Fruit fly (Drosophila melanogaster) whole organism, embryonic: ENCODE measurements around the gene Uba5.
A peak's percentile ranks its signal among the peaks of the same experiment; 100 is the strongest.

Experiments used
- ATbp ChIP-seq: fragments of 200-800 bp; sonication (Bioruptor generic); optimal IDR thresholded peaks from 2 replicates; lab custom pipeline; 2017; ENCODE audit warnings: missing biosample characterization, mild to moderate bottlenecking, missing genetic modification characterization, missing genetic modification reagents
- Adf1 ChIP-seq: fragments of 200-800 bp; sonication (Bioruptor generic); IDR thresholded peaks from 2 replicates; pipeline ENCODE4 v1.3.6; 2022; ENCODE audit warnings: missing biosample characterization, missing genetic modification characterization
- Awh ChIP-seq: fragments of 200-800 bp; sonication (Bioruptor generic); IDR thresholded peaks from 2 replicates; pipeline ENCODE4, ENCODE4 v1.3.6; 2022; ENCODE audit warnings: missing biosample characterization, missing genetic modification characterization
- Blimp-1 ChIP-seq: fragments of 200-800 bp; sonication (Bioruptor generic); optimal IDR thresholded peaks from 3 replicates; lab custom pipeline; 2018; ENCODE audit warnings: missing biosample characterization, missing genetic modification characterization, mild to moderate bottlenecking, moderate library complexity, missing genetic modification reagents
- CG11695 ChIP-seq: fragments of 200-800 bp; sonication (Bioruptor generic); IDR thresholded peaks from 3 replicates; pipeline ENCODE4 v1.3.6; 2022; ENCODE audit warnings: missing biosample characterization, missing genetic modification characterization
- CG1603 ChIP-seq: fragments of 200-800 bp; sonication (Bioruptor generic); optimal IDR thresholded peaks from 2 replicates; lab custom pipeline; 2019; ENCODE audit warnings: missing biosample characterization, mild to moderate bottlenecking, missing genetic modification characterization, moderate library complexity
- CG1647 ChIP-seq: fragments of 200-800 bp; sonication (Bioruptor generic); optimal IDR thresholded peaks from 3 replicates; lab custom pipeline; 2016; ENCODE audit warnings: missing biosample characterization, missing genetic modification characterization
- CG16815 ChIP-seq: fragments of 200-800 bp; sonication (Bioruptor generic); optimal IDR thresholded peaks from 3 replicates; lab custom pipeline; 2017; ENCODE audit warnings: missing biosample characterization, mild to moderate bottlenecking, missing genetic modification characterization
- CG17385 ChIP-seq: fragments of 200-800 bp; sonication (Bioruptor generic); optimal IDR thresholded peaks from 3 replicates; lab custom pipeline; 2018; ENCODE audit warnings: missing biosample characterization, mild to moderate bottlenecking, missing genetic modification characterization
- CG1792 ChIP-seq: fragments of 200-800 bp; sonication (Bioruptor generic); optimal IDR thresholded peaks from 2 replicates; lab custom pipeline; 2016; ENCODE audit warnings: missing biosample characterization, missing genetic modification characterization
- CG2129 ChIP-seq: fragments of 200-800 bp; sonication (Bioruptor generic); IDR thresholded peaks from 2 replicates; pipeline ENCODE4 v1.3.6; 2022; ENCODE audit warnings: missing biosample characterization, missing genetic modification characterization; ENCODE audit not compliant: partially characterized antibody
- CG2875 ChIP-seq: fragments of 200-800 bp; sonication (Bioruptor generic); optimal IDR thresholded peaks from 2 replicates; lab custom pipeline; 2017; ENCODE audit warnings: missing biosample characterization, mild to moderate bottlenecking, missing genetic modification characterization, missing genetic modification reagents
- CG42726 ChIP-seq: fragments of 200-800 bp; sonication (Bioruptor generic); IDR thresholded peaks from 2 replicates; pipeline ENCODE4 v1.3.6; 2022; ENCODE audit warnings: missing biosample characterization, missing genetic modification characterization; ENCODE audit not compliant: partially characterized antibody
- CG4360 ChIP-seq: fragments of 200-800 bp; sonication (Bioruptor generic); IDR thresholded peaks from 2 replicates; pipeline ENCODE4 v1.3.6; 2022; ENCODE audit warnings: missing biosample characterization, missing genetic modification characterization
- CG6272 ChIP-seq: fragments of 200-800 bp; sonication (Bioruptor generic); IDR thresholded peaks from 2 replicates; pipeline ENCODE4 v1.3.6; 2022; ENCODE audit warnings: missing biosample characterization, missing genetic modification characterization
- CG6654 ChIP-seq: fragments of 200-800 bp; sonication (Bioruptor generic); optimal IDR thresholded peaks from 2 replicates; lab custom pipeline; 2017; ENCODE audit warnings: missing biosample characterization, mild to moderate bottlenecking, missing genetic modification characterization
- CG6854 ChIP-seq: fragments of 200-800 bp; sonication (Bioruptor generic); optimal IDR thresholded peaks from 3 replicates; lab custom pipeline; 2017; ENCODE audit warnings: missing biosample characterization, mild to moderate bottlenecking, missing genetic modification characterization
- CG7987 ChIP-seq: fragments of 200-800 bp; sonication (Bioruptor generic); optimal IDR thresholded peaks from 2 replicates; lab custom pipeline; 2018; ENCODE audit warnings: missing biosample characterization, mild to moderate bottlenecking, missing genetic modification characterization, moderate library complexity
- CG8290 ChIP-seq, 3 experiments: fragments of 200-800 bp; sonication (Bioruptor generic); optimal IDR thresholded peaks; 2 replicates each; lab custom pipeline; 2016 to 2019; ENCODE audit warnings: missing biosample characterization in 3 of 3, missing genetic modification characterization in 3 of 3, mild to moderate bottlenecking in 2 of 3, moderate library complexity in 1 of 3
- Camta ChIP-seq: fragments of 200-800 bp; sonication (Bioruptor generic); optimal IDR thresholded peaks from 2 replicates; lab custom pipeline; 2016; ENCODE audit warnings: missing biosample characterization, missing genetic modification characterization
- Deaf1 ChIP-seq: fragments of 200-800 bp; optimal IDR thresholded peaks from 3 replicates; lab custom pipeline; 2019; ENCODE audit warnings: missing biosample characterization, mild to moderate bottlenecking, missing genetic modification characterization, moderate library complexity
- Gsc ChIP-seq: fragments of 200-800 bp; sonication (Bioruptor generic); IDR thresholded peaks from 2 replicates; pipeline ENCODE4 v1.3.6; 2022; ENCODE audit warnings: missing biosample characterization, missing genetic modification characterization
- NC2α ChIP-seq: fragments of 200-800 bp; sonication (Bioruptor generic); optimal IDR thresholded peaks from 2 replicates; lab custom pipeline; 2016; ENCODE audit warnings: missing biosample characterization, missing genetic modification characterization
- Rfx ChIP-seq: fragments of 200-800 bp; sonication (Bioruptor generic); IDR thresholded peaks from 2 replicates; pipeline ENCODE4 v1.3.6; 2022; ENCODE audit warnings: missing biosample characterization, missing genetic modification characterization
- Scr ChIP-seq: fragments of 200-800 bp; sonication (Bioruptor generic); IDR thresholded peaks from 2 replicates; pipeline ENCODE4 v1.3.6; 2022; ENCODE audit warnings: missing biosample characterization, missing genetic modification characterization; ENCODE audit not compliant: partially characterized antibody
- Xrp1 ChIP-seq: fragments of 200-800 bp; sonication (Bioruptor generic); IDR thresholded peaks from 2 replicates; pipeline ENCODE4 v1.3.6; 2022; ENCODE audit warnings: missing biosample characterization, missing genetic modification characterization
- bigmax ChIP-seq: fragments of 200-800 bp; sonication (Bioruptor generic); optimal IDR thresholded peaks from 2 replicates; lab custom pipeline; 2018; ENCODE audit warnings: missing biosample characterization, mild to moderate bottlenecking, missing genetic modification characterization
- chif ChIP-seq, 2 experiments: fragments of 200-800 bp; sonication (Bioruptor generic); optimal IDR thresholded peaks; 3 replicates each; lab custom pipeline; 2016; ENCODE audit warnings: missing biosample characterization in 2 of 2, missing genetic modification characterization in 2 of 2
- dpn ChIP-seq, 2 experiments: fragments of 200-800 bp; sonication (Bioruptor generic); optimal IDR thresholded peaks; 3 replicates each; lab custom pipeline; 2016; ENCODE audit warnings: missing biosample characterization in 2 of 2, missing genetic modification characterization in 2 of 2
- fd3F ChIP-seq: fragments of 200-800 bp; sonication (Bioruptor generic); optimal IDR thresholded peaks from 2 replicates; lab custom pipeline; 2018; ENCODE audit warnings: missing biosample characterization, mild to moderate bottlenecking, missing genetic modification characterization, moderate library complexity
- ftz-f1 ChIP-seq: fragments of 200-800 bp; sonication (Bioruptor generic); optimal IDR thresholded peaks from 2 replicates; lab custom pipeline; 2016; ENCODE audit warnings: missing biosample characterization, missing genetic modification characterization
- gce ChIP-seq: fragments of 200-800 bp; sonication (Bioruptor generic); IDR thresholded peaks from 3 replicates; pipeline ENCODE4 v1.3.6; 2022; ENCODE audit warnings: missing biosample characterization, missing genetic modification characterization
- gcm2 ChIP-seq: fragments of 200-800 bp; sonication (Bioruptor generic); optimal IDR thresholded peaks from 2 replicates; lab custom pipeline; 2016; ENCODE audit warnings: missing biosample characterization, missing genetic modification characterization
- hb ChIP-seq: fragments of 200-800 bp; sonication (Bioruptor generic); IDR thresholded peaks from 3 replicates; pipeline ENCODE4 v1.3.6; 2022; ENCODE audit warnings: missing biosample characterization, missing genetic modification characterization; ENCODE audit not compliant: partially characterized antibody
- jigr1 ChIP-seq: fragments of 200-800 bp; sonication (Bioruptor generic); IDR thresholded peaks from 3 replicates; pipeline ENCODE4 v1.3.6; 2022; ENCODE audit warnings: missing biosample characterization, missing genetic modification characterization
- mirr ChIP-seq: fragments of 200-800 bp; sonication (Bioruptor generic); optimal IDR thresholded peaks from 3 replicates; lab custom pipeline; 2018; ENCODE audit warnings: missing biosample characterization, mild to moderate bottlenecking, missing genetic modification characterization
- mld ChIP-seq: fragments of 200-800 bp; sonication (Bioruptor generic); IDR thresholded peaks from 3 replicates; pipeline ENCODE4 v1.3.6; 2022; ENCODE audit warnings: missing biosample characterization, missing genetic modification characterization; ENCODE audit not compliant: partially characterized antibody
- otp ChIP-seq: fragments of 200-800 bp; sonication (Bioruptor generic); IDR thresholded peaks from 3 replicates; pipeline ENCODE4, ENCODE4 v1.3.6; 2022; ENCODE audit warnings: missing biosample characterization, missing genetic modification characterization
- ranshi ChIP-seq: fragments of 200-800 bp; sonication (Bioruptor generic); IDR thresholded peaks from 2 replicates; pipeline ENCODE4 v1.3.6; 2022; ENCODE audit warnings: missing biosample characterization, missing genetic modification characterization
- repo ChIP-seq: fragments of 200-800 bp; sonication (Bioruptor generic); optimal IDR thresholded peaks from 2 replicates; lab custom pipeline; 2016; ENCODE audit warnings: missing biosample characterization, missing genetic modification characterization
- schlank ChIP-seq: fragments of 200-800 bp; sonication (Bioruptor generic); optimal IDR thresholded peaks from 2 replicates; lab custom pipeline; 2018; ENCODE audit warnings: missing biosample characterization, mild to moderate bottlenecking, missing genetic modification characterization
- slou ChIP-seq: fragments of 200-800 bp; sonication (Bioruptor generic); optimal IDR thresholded peaks from 3 replicates; lab custom pipeline; 2016; ENCODE audit warnings: missing biosample characterization, missing genetic modification characterization
- so ChIP-seq: fragments of 200-800 bp; sonication (Bioruptor generic); IDR thresholded peaks from 3 replicates; pipeline ENCODE4 v1.3.6; 2022; ENCODE audit warnings: missing biosample characterization, missing genetic modification characterization
- tll ChIP-seq, 2 experiments: fragments of 200-800 bp in 1 of 2; fragments of >200 bp in 1 of 2; sonication (Bioruptor generic) in 1 of 2; optimal IDR thresholded peaks; 2 replicates each; lab custom pipeline; 2017 to 2019; ENCODE audit warnings: missing biosample characterization in 2 of 2, missing genetic modification characterization in 2 of 2, mild to moderate bottlenecking in 1 of 2, moderate library complexity in 1 of 2
- trem ChIP-seq: fragments of 200-800 bp; optimal IDR thresholded peaks from 3 replicates; lab custom pipeline; 2019; ENCODE audit warnings: missing biosample characterization, mild to moderate bottlenecking, missing genetic modification characterization, moderate library complexity
- trh ChIP-seq: fragments of 200-800 bp; sonication (Bioruptor generic); optimal IDR thresholded peaks from 2 replicates; lab custom pipeline; 2016; ENCODE audit warnings: missing biosample characterization, missing genetic modification characterization
- tup ChIP-seq: fragments of 200-800 bp; sonication (Bioruptor generic); optimal IDR thresholded peaks from 2 replicates; lab custom pipeline; 2016; ENCODE audit warnings: missing biosample characterization, mild to moderate bottlenecking, missing genetic modification characterization, moderate library complexity
- tx ChIP-seq: fragments of 200-800 bp; sonication (Bioruptor generic); optimal IDR thresholded peaks from 2 replicates; lab custom pipeline; 2016; ENCODE audit warnings: missing biosample characterization, missing genetic modification characterization
- z ChIP-seq: fragments of 200-800 bp; sonication (Bioruptor generic); IDR thresholded peaks from 3 replicates; pipeline ENCODE4 v1.3.6; 2022; ENCODE audit warnings: missing biosample characterization, missing genetic modification characterization
- zfh1 ChIP-seq: fragments of 200-800 bp; sonication (Bioruptor generic); IDR thresholded peaks from 3 replicates; pipeline ENCODE4 v1.3.6; 2022; ENCODE audit warnings: missing biosample characterization, missing genetic modification characterization

The Uba5 gene

DNA sequence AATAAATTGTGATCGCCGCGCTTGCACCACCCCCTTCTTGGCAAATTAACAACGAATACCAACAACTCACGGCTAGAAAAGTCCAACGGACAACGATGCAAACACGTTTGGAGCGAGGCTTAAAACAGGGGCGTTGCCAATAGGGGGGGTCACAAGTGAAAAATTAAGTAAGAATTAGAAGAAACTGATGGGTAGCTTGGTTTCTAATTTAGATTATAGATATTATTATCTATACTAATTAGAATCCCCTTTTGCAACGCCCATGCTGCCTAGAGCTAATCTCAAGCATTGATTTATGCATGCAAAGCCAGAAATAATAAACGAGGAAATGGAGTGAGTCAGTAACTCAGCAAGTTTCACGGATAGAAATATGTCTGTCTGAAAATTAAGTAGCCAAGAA is 35.1 kb downstream of the Uba5 start (continued):
- TF ChIP-seq z (GFP tag; lab: Robert Waterston, UW) (peak; percentile 48; the same call in 1 of the 3 replicates), Gsc (no peak), CG17385 (GFP tag; lab: Kevin White, UChicago) (peak; percentile 77), tll (GFP tag; optimal IDR thresholded peaks at IDR 0.05; lab: Kevin White, UChicago) (no peak), Adf1 (GFP tag; lab: Robert Waterston, UW) (peak; percentile 53), CG1647 (peak; percentile 0), mld (GFP tag; lab: Robert Waterston, UW) (no peak), ranshi (GFP tag; lab: Robert Waterston, UW) (peak; percentile 76), slou (GFP tag; lab: Kevin White, UChicago) (peak; percentile 55), dpn (GFP tag; optimal IDR thresholded peaks at IDR 0.05; lab: Kevin White, UChicago) (peak; percentile 36 to 67), ftz-f1 (GFP tag; lab: Kevin White, UChicago) (no peak), hb (GFP tag; lab: Robert Waterston, UW) (no peak), CG7987 (peak; percentile 43), Blimp-1 (GFP tag; lab: Kevin White, UChicago) (peak; percentile 68), CG2129 (GFP tag; lab: Robert Waterston, UW) (no peak), schlank (tag; lab: Kevin White, UChicago) (peak; percentile 39), CG16815 (GFP tag; lab: Kevin White, UChicago) (peak; percentile 10), ATbp (GFP tag; lab: Kevin White, UChicago) (peak; percentile 64), otp (peak; percentile 84), Camta (GFP tag; lab: Kevin White, UChicago) (no peak), Xrp1 (GFP tag; lab: Robert Waterston, UW) (peak; percentile 80), gcm2 (GFP tag; lab: Kevin White, UChicago) (no peak), CG8290 (GFP tag; optimal IDR thresholded peaks at IDR 0.05; lab: Kevin White, UChicago) (no peak), CG8290 (tag; optimal IDR thresholded peaks at IDR 0.05; lab: Kevin White, UChicago) (peak in 1 of 2 experiments; percentile 43), trem (tag; lab: Kevin White, UChicago) (no peak), CG11695 (peak; percentile 82), CG2875 (GFP tag; lab: Kevin White, UChicago) (peak; percentile 51), CG6272 (peak; percentile 75), CG1603 (peak; percentile 48), mirr (GFP tag; lab: Kevin White, UChicago) (peak; percentile 3), CG4360 (0 out of 2 replicates have a peak, but pooled peaks have one; percentile 7), Rfx (GFP tag; lab: Robert Waterston, UW) (peak; percentile 95), CG1792 (no peak), zfh1 (GFP tag; lab: Robert Waterston, UW) (peak; percentile 70; the same call in 2 of the 3 replicates), jigr1 (GFP tag; lab: Robert Waterston, UW) (0 out of 3 replicates have a peak, but pooled peaks have one; percentile 23), CG6854 (GFP tag; lab: Kevin White, UChicago) (peak; percentile 59), NC2α (GFP tag; lab: Kevin White, UChicago) (no peak), gce (GFP tag; lab: Robert Waterston, UW) (peak; percentile 73; the same call in 1 of the 3 replicates), tup (GFP tag; lab: Kevin White, UChicago) (peak; percentile 18), fd3F (peak; percentile 77), Scr (GFP tag; lab: Robert Waterston, UW) (no peak), chif (GFP tag; optimal IDR thresholded peaks at IDR 0.05; lab: Kevin White, UChicago) (peak in 1 of 2 experiments; percentile 37), repo (GFP tag; lab: Kevin White, UChicago) (no peak), trh (GFP tag; lab: Kevin White, UChicago) (no peak), bigmax (no peak), so (GFP tag; lab: Robert Waterston, UW) (peak; percentile 87), CG6654 (peak; percentile 46), Awh (GFP tag; lab: Robert Waterston, UW) (peak; percentile 75), Deaf1 (tag; lab: Kevin White, UChicago) (peak; percentile 37), tx (no peak), CG42726 (no peak)
